Fruit fly (Drosophila melanogaster) whole organism, prepupa: Measurements from ENCODE around the gene Gclm.

Experiments
- Blimp-1 ChIP-seq: fragments of 200-800 bp; sonication (Bioruptor generic); optimal IDR thresholded peaks from 3 replicates; lab custom pipeline; 2017; ENCODE audit warnings: missing biosample characterization, missing genetic modification characterization, mild to moderate bottlenecking, moderate library complexity, missing genetic modification reagents
- CG10631 ChIP-seq: fragments of 200-800 bp; sonication (Bioruptor generic); optimal IDR thresholded peaks from 2 replicates; lab custom pipeline; 2016; ENCODE audit warnings: missing biosample characterization, missing genetic modification characterization
- CG10669 ChIP-seq: fragments of 200-800 bp; sonication (Bioruptor generic); optimal IDR thresholded peaks from 3 replicates; lab custom pipeline; 2018; ENCODE audit warnings: missing biosample characterization, mild to moderate bottlenecking, missing genetic modification characterization, moderate library complexity
- CG11294 ChIP-seq: fragments of 200-800 bp; sonication (Bioruptor generic); IDR thresholded peaks from 2 replicates; pipeline ENCODE4 v1.3.6; 2022; ENCODE audit warnings: missing biosample characterization, missing genetic modification characterization
- CG11762 ChIP-seq: fragments of 200-800 bp; sonication (Bioruptor generic); optimal IDR thresholded peaks from 3 replicates; lab custom pipeline; 2016; ENCODE audit warnings: missing biosample characterization, missing genetic modification characterization; ENCODE audit not compliant: insufficient read depth
- CG11902 ChIP-seq: fragments of 200-800 bp; sonication (Bioruptor generic); optimal IDR thresholded peaks from 3 replicates; lab custom pipeline; 2016; ENCODE audit warnings: missing biosample characterization, missing genetic modification characterization
- CG15336 ChIP-seq: fragments of 200-800 bp; sonication (Bioruptor generic); IDR thresholded peaks from 2 replicates; pipeline ENCODE4 v1.3.6; 2022; ENCODE audit warnings: missing biosample characterization, missing genetic modification characterization
- CG1621 ChIP-seq: fragments of 200-800 bp; sonication (Bioruptor generic); optimal IDR thresholded peaks from 3 replicates; lab custom pipeline; 2018; ENCODE audit warnings: missing biosample characterization, mild to moderate bottlenecking, missing genetic modification characterization
- CG16779 ChIP-seq: fragments of 200-800 bp; sonication (Bioruptor generic); optimal IDR thresholded peaks from 3 replicates; lab custom pipeline; 2017; ENCODE audit warnings: missing biosample characterization, mild to moderate bottlenecking, missing genetic modification characterization
- CG3032 ChIP-seq: fragments of 200-800 bp; optimal IDR thresholded peaks from 2 replicates; lab custom pipeline; 2019; ENCODE audit warnings: missing biosample characterization, mild to moderate bottlenecking, missing genetic modification characterization, moderate library complexity
- CG32006 ChIP-seq: fragments of 200-800 bp; sonication (Bioruptor generic); optimal IDR thresholded peaks from 3 replicates; lab custom pipeline; 2017; ENCODE audit warnings: missing biosample characterization, mild to moderate bottlenecking, missing genetic modification characterization
- CG34406 ChIP-seq: fragments of 200-800 bp; sonication (Bioruptor generic); optimal IDR thresholded peaks from 3 replicates; lab custom pipeline; 2016; ENCODE audit warnings: missing biosample characterization, missing genetic modification characterization
- CG3919 ChIP-seq: fragments of 200-800 bp; sonication (Bioruptor generic); optimal IDR thresholded peaks from 3 replicates; lab custom pipeline; 2016; ENCODE audit warnings: missing biosample characterization, missing genetic modification characterization
- CG4318 ChIP-seq: fragments of 200-800 bp; sonication (Bioruptor generic); optimal IDR thresholded peaks from 3 replicates; lab custom pipeline; 2017; ENCODE audit warnings: missing biosample characterization, mild to moderate bottlenecking, missing genetic modification characterization
- CG6163 ChIP-seq: fragments of 200-800 bp; sonication (Bioruptor generic); IDR thresholded peaks from 3 replicates; pipeline ENCODE4 v1.3.6; 2022; ENCODE audit warnings: missing biosample characterization, missing genetic modification characterization
- CG6792 ChIP-seq: fragments of 200-800 bp; sonication (Bioruptor generic); optimal IDR thresholded peaks from 3 replicates; lab custom pipeline; 2016; ENCODE audit warnings: missing biosample characterization, missing genetic modification characterization
- CG7368 ChIP-seq: fragments of 200-800 bp; sonication (Bioruptor generic); optimal IDR thresholded peaks from 3 replicates; lab custom pipeline; 2016; ENCODE audit warnings: missing biosample characterization, missing genetic modification characterization
- CG8119 ChIP-seq: fragments of 200-800 bp; sonication (Bioruptor generic); IDR thresholded peaks from 3 replicates; pipeline ENCODE4 v1.3.6; 2022; ENCODE audit warnings: missing biosample characterization, missing genetic modification characterization
- CG8319 ChIP-seq: fragments of 200-800 bp; sonication (Bioruptor generic); optimal IDR thresholded peaks from 3 replicates; lab custom pipeline; 2016; ENCODE audit warnings: missing biosample characterization, missing genetic modification characterization
- CG8632 ChIP-seq: fragments of 200-800 bp; sonication (Bioruptor generic); optimal IDR thresholded peaks from 3 replicates; lab custom pipeline; 2016; ENCODE audit warnings: missing biosample characterization, missing genetic modification characterization
- CG9139 ChIP-seq: fragments of 200-800 bp; sonication (Bioruptor generic); optimal IDR thresholded peaks from 3 replicates; lab custom pipeline; 2017; ENCODE audit warnings: missing biosample characterization, mild to moderate bottlenecking, missing genetic modification characterization
- Eip75B ChIP-seq: fragments of 200-800 bp; sonication (Bioruptor generic); optimal IDR thresholded peaks from 3 replicates; lab custom pipeline; 2016; ENCODE audit warnings: missing biosample characterization, missing genetic modification characterization
- Eip78C ChIP-seq: fragments of 200-800 bp; sonication (Bioruptor generic); peaks from one replicate; lab custom pipeline; 2016; ENCODE audit warnings: missing biosample characterization, missing genetic modification characterization
- Eip93F ChIP-seq: fragments of 200-800 bp; sonication (Bioruptor generic); optimal IDR thresholded peaks from 2 replicates; lab custom pipeline; 2016; ENCODE audit warnings: missing biosample characterization, mild to moderate bottlenecking, missing genetic modification characterization
- Ets21C ChIP-seq: fragments of 200-800 bp; sonication (Bioruptor generic); optimal IDR thresholded peaks from 3 replicates; lab custom pipeline; 2016; ENCODE audit warnings: missing biosample characterization, missing genetic modification characterization
- Ets96B ChIP-seq: fragments of 200-800 bp; optimal IDR thresholded peaks from 2 replicates; lab custom pipeline; 2019; ENCODE audit warnings: missing biosample characterization, mild to moderate bottlenecking, missing genetic modification characterization, moderate library complexity
- Gug ChIP-seq: fragments of 200-800 bp; sonication (Bioruptor generic); IDR thresholded peaks from 2 replicates; pipeline ENCODE4 v1.3.6; 2022; ENCODE audit warnings: missing biosample characterization, missing genetic modification characterization
- Hr38 ChIP-seq: sonication (Bioruptor generic); optimal IDR thresholded peaks from 2 replicates; lab custom pipeline; 2016; ENCODE audit warnings: missing biosample characterization, missing genetic modification characterization
- Hr39 ChIP-seq: fragments of 200-800 bp; sonication (Bioruptor generic); optimal IDR thresholded peaks from 2 replicates; lab custom pipeline; 2016; ENCODE audit warnings: missing biosample characterization, missing genetic modification characterization
- Met ChIP-seq: fragments of 200-800 bp; sonication (Bioruptor generic); optimal IDR thresholded peaks from 3 replicates; lab custom pipeline; 2016; ENCODE audit warnings: missing biosample characterization, missing genetic modification characterization
- OdsH ChIP-seq: fragments of 200-800 bp; sonication (Bioruptor generic); optimal IDR thresholded peaks from 3 replicates; lab custom pipeline; 2016; ENCODE audit warnings: missing biosample characterization, missing genetic modification characterization
- Smox ChIP-seq: fragments of 200-800 bp; sonication (Bioruptor generic); optimal IDR thresholded peaks from 3 replicates; lab custom pipeline; 2016; ENCODE audit warnings: missing biosample characterization, missing genetic modification characterization
- Sox102F ChIP-seq: fragments of 200-800 bp; sonication (Bioruptor generic); optimal IDR thresholded peaks from 2 replicates; lab custom pipeline; 2016; ENCODE audit warnings: missing biosample characterization, mild to moderate bottlenecking, missing genetic modification characterization
- Sox14 ChIP-seq: fragments of 200-800 bp; sonication (Bioruptor generic); optimal IDR thresholded peaks from 3 replicates; lab custom pipeline; 2016; ENCODE audit warnings: missing biosample characterization, missing genetic modification characterization
- Sox15 ChIP-seq: fragments of 200-800 bp; sonication (Bioruptor generic); optimal IDR thresholded peaks from 3 replicates; lab custom pipeline; 2016; ENCODE audit warnings: missing biosample characterization, missing genetic modification characterization
- achi ChIP-seq: fragments of 200-800 bp; sonication (Bioruptor generic); optimal IDR thresholded peaks from 3 replicates; lab custom pipeline; 2016; ENCODE audit warnings: missing biosample characterization, missing genetic modification characterization
- acj6 ChIP-seq: fragments of 200-800 bp; sonication (Bioruptor generic); optimal IDR thresholded peaks from 3 replicates; lab custom pipeline; 2016; ENCODE audit warnings: missing biosample characterization, missing genetic modification characterization
- cyc ChIP-seq: fragments of 200-800 bp; sonication (Bioruptor generic); optimal IDR thresholded peaks from 3 replicates; lab custom pipeline; 2016; ENCODE audit warnings: missing biosample characterization, missing genetic modification characterization
- dsx ChIP-seq: fragments of 200-800 bp; optimal IDR thresholded peaks from 3 replicates; lab custom pipeline; 2019; ENCODE audit warnings: missing biosample characterization, mild to moderate bottlenecking, missing genetic modification characterization, moderate library complexity; ENCODE audit not compliant: poor library complexity, severe bottlenecking
- eg ChIP-seq: fragments of 200-800 bp; sonication (Bioruptor generic); IDR thresholded peaks from 3 replicates; pipeline ENCODE4 v1.3.6; 2022; ENCODE audit warnings: missing biosample characterization, missing genetic modification characterization
- esn ChIP-seq: fragments of 200-800 bp; sonication (Bioruptor generic); optimal IDR thresholded peaks from 2 replicates; lab custom pipeline; 2016; ENCODE audit warnings: missing biosample characterization, mild to moderate bottlenecking, missing genetic modification characterization, moderate library complexity
- fd59A ChIP-seq: fragments of 200-800 bp; sonication (Bioruptor generic); optimal IDR thresholded peaks from 2 replicates; lab custom pipeline; 2017; ENCODE audit warnings: missing biosample characterization, mild to moderate bottlenecking, missing genetic modification characterization, missing genetic modification reagents
- fkh ChIP-seq: fragments of 200-800 bp; sonication (Bioruptor generic); optimal IDR thresholded peaks from 3 replicates; lab custom pipeline; 2017; ENCODE audit warnings: missing biosample characterization, mild to moderate bottlenecking, missing genetic modification characterization, moderate library complexity
- lz ChIP-seq: fragments of 200-800 bp; sonication (Bioruptor generic); optimal IDR thresholded peaks from 3 replicates; lab custom pipeline; 2016; ENCODE audit warnings: missing biosample characterization, missing genetic modification characterization
- net ChIP-seq: fragments of 200-800 bp; sonication (Bioruptor generic); optimal IDR thresholded peaks from 3 replicates; lab custom pipeline; 2016; ENCODE audit warnings: missing biosample characterization, missing genetic modification characterization
- salr ChIP-seq, 2 experiments: fragments of 200-800 bp; sonication (Bioruptor generic); optimal IDR thresholded peaks; 3 replicates each; lab custom pipeline; 2016 to 2018; ENCODE audit warnings: missing biosample characterization in 2 of 2, missing genetic modification characterization in 2 of 2, mild to moderate bottlenecking in 1 of 2
- spab ChIP-seq: fragments of 200-800 bp; sonication (Bioruptor generic); optimal IDR thresholded peaks from 2 replicates; lab custom pipeline; 2017; ENCODE audit warnings: missing biosample characterization, mild to moderate bottlenecking, missing genetic modification characterization, missing genetic modification reagents
- ss ChIP-seq, 2 experiments: fragments of 200-800 bp; sonication (Bioruptor generic); optimal IDR thresholded peaks; 2 replicates in 1 of 2; 3 replicates in 1 of 2; lab custom pipeline; 2017 to 2018; ENCODE audit warnings: mild to moderate bottlenecking in 2 of 2, missing biosample characterization in 2 of 2, missing genetic modification characterization in 2 of 2, moderate library complexity in 1 of 2
- svp ChIP-seq: fragments of 200-800 bp; sonication (Bioruptor generic); peaks from one replicate; lab custom pipeline; 2016; ENCODE audit warnings: missing biosample characterization, missing genetic modification characterization
- topi ChIP-seq: fragments of 200-800 bp; sonication (Bioruptor generic); optimal IDR thresholded peaks from 3 replicates; lab custom pipeline; 2016; ENCODE audit warnings: missing biosample characterization, missing genetic modification characterization
- vri ChIP-seq: fragments of 200-800 bp; sonication (Bioruptor generic); optimal IDR thresholded peaks from 3 replicates; lab custom pipeline; 2016; ENCODE audit warnings: missing biosample characterization, mild to moderate bottlenecking, missing genetic modification characterization

The Gclm gene

DNA sequence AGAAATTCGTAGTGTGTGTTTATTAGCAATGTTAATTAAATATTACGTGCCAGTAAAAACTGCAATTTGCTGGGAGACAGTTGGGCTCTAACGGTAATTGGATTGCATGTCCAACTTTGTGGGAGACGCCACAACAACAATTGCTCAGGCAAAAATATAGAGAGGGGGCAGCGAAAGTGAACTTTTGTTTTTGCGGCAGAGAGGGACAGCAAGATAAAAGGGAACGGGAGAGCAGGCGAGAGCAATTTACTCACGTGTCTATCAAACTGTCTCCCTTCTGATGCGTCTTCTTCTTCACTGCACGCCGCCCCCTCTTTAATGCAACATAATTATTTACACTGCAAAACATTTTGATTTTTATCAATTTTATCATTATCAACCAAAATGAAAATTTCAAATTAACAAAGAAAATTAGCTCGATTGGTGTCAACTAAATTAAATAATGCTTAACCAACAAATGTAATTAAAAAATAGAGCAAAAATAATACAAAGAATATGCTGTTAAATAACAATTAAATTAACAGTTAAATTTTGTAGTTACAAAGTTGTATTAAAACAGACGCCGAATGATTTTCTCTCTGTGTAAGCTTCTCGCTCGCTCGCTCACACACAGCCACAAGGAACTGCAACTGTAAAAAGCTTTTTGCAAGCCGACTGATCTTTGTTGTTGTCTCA is 18.9 kb downstream of the Gclm start:
- TF ChIP-seq CG34406 (peak; percentile 95), ss (GFP tag; optimal IDR thresholded peaks at IDR 0.05; lab: Kevin White, UChicago) (peak; percentile 91 to 96), lz (GFP tag; lab: Kevin White, UChicago) (peak; percentile 93), CG10669 (GFP tag; lab: Kevin White, UChicago) (peak; percentile 93), Sox15 (GFP tag; lab: Kevin White, UChicago) (peak; percentile 92), CG4318 (GFP tag; lab: Kevin White, UChicago) (peak; percentile 91), Eip75B (peak; percentile 92), fkh (GFP tag; lab: Kevin White, UChicago) (peak; percentile 1), Hr38 (GFP tag; lab: Kevin White, UChicago) (no peak), net (GFP tag; lab: Kevin White, UChicago) (peak; percentile 93), CG7368 (GFP tag; lab: Kevin White, UChicago) (peak; percentile 93), CG15336 (GFP tag; lab: Robert Waterston, UW) (peak; percentile 95), fd59A (GFP tag; lab: Kevin White, UChicago) (peak; percentile 93), CG9139 (GFP tag; lab: Kevin White, UChicago) (peak; percentile 91), CG8119 (peak; percentile 96), dsx (GFP tag; lab: Kevin White, UChicago) (peak; percentile 97), CG3032 (tag; lab: Kevin White, UChicago) (peak; percentile 97), Eip78C (GFP tag; lab: Kevin White, UChicago) (peak; percentile 99), Hr39 (GFP tag; lab: Kevin White, UChicago) (peak; percentile 95), OdsH (peak; percentile 95), CG6163 (peak; percentile 93), Sox102F (peak; percentile 90), Gug (GFP tag; lab: Robert Waterston, UW) (peak; percentile 87), CG8632 (GFP tag; lab: Kevin White, UChicago) (peak; percentile 92), svp (GFP tag; lab: Kevin White, UChicago) (peak; percentile 98), Blimp-1 (GFP tag; lab: Kevin White, UChicago) (peak; percentile 97), Ets96B (peak; percentile 97), CG6792 (GFP tag; lab: Kevin White, UChicago) (peak; percentile 89), salr (GFP tag; optimal IDR thresholded peaks at IDR 0.05; lab: Kevin White, UChicago) (peak; percentile 82 to 97), CG16779 (tag; lab: Kevin White, UChicago) (peak; percentile 79), CG11762 (GFP tag; lab: Kevin White, UChicago) (peak; percentile 93), esn (GFP tag; lab: Kevin White, UChicago) (peak; percentile 95), CG32006 (GFP tag; lab: Kevin White, UChicago) (peak; percentile 97), Sox14 (GFP tag; lab: Kevin White, UChicago) (peak; percentile 96), CG11294 (GFP tag; lab: Robert Waterston, UW) (peak; percentile 88), achi (GFP tag; lab: Kevin White, UChicago) (peak; percentile 93), vri (GFP tag; lab: Kevin White, UChicago) (peak; percentile 73), cyc (GFP tag; lab: Kevin White, UChicago) (peak; percentile 89), eg (GFP tag; lab: Robert Waterston, UW) (peak; percentile 93), CG11902 (GFP tag; lab: Kevin White, UChicago) (peak; percentile 89), CG10631 (GFP tag; lab: Kevin White, UChicago) (peak; percentile 92), spab (peak; percentile 95), topi (GFP tag; lab: Kevin White, UChicago) (peak; percentile 96), Met (GFP tag; lab: Kevin White, UChicago) (peak; percentile 95), Smox (GFP tag; lab: Kevin White, UChicago) (peak; percentile 95), CG8319 (peak; percentile 94), Eip93F (no peak), Ets21C (peak; percentile 87), CG3919 (GFP tag; lab: Kevin White, UChicago) (peak; percentile 97), acj6 (peak; percentile 94), CG1621 (peak; percentile 79)
